Worm (Caenorhabditis elegans): ENCODE data around the gene W05H9.4.

DNA sequence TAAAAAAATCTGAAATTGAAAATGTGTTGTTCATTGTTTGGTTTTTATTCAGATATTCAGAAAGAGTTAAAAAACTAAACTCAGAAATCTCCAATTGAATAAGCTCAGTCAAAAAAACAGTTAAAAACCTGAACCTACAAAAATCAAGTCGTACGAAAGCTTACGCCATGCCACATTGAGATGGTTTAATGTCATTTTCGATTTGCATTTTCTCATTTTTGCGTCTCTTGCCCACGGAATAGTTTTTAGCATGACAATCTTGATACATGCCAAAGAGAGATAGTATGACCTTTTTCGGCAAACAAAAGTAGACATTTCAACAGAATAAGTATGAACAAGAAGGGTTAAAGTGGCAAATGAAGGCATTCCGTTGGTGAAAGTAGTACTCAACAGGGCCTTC is 17.6 kb downstream of the W05H9.4 start:
- TF ChIP-seq fkh-2 (tag; optimal IDR thresholded peaks at IDR 0.05) (no peak), elt-1 (tag; optimal IDR thresholded peaks at IDR 0.05) (no peak), R02D3.7 (tag; optimal IDR thresholded peaks at IDR 0.05) (peak; percentile 6), pha-4 (tag; optimal IDR thresholded peaks at IDR 0.05) (no peak), elt-3 (tag; optimal IDR thresholded peaks at IDR 0.05) (peak in 2 of 3 experiments; percentile 7 to 15), lin-39 (tag; optimal IDR thresholded peaks at IDR 0.05) (no peak), lin-15B (tag; optimal IDR thresholded peaks at IDR 0.05) (no peak), tbx-2 (tag; optimal IDR thresholded peaks at IDR 0.05) (no peak), ceh-16 (tag; optimal IDR thresholded peaks at IDR 0.05) (peak; percentile 19), ceh-82 (tag; optimal IDR thresholded peaks at IDR 0.05) (peak; percentile 18), nhr-237 (tag; optimal IDR thresholded peaks at IDR 0.05) (no peak), nhr-43 (tag; optimal IDR thresholded peaks at IDR 0.05; ENCODE audit: poor library complexity, severe bottlenecking) (peak; percentile 66), aly-2 (tag; optimal IDR thresholded peaks at IDR 0.05) (no peak), skn-1 (tag; optimal IDR thresholded peaks at IDR 0.05) (no peak)

All from whole organism, L3 larva.